Fruit fly (Drosophila melanogaster) whole organism, prepupa: Measurements from ENCODE around the gene mei-218.

Experiments used
- CG10669 ChIP-seq: fragments of 200-800 bp; sonication (Bioruptor generic); optimal IDR thresholded peaks from 3 replicates; lab custom pipeline; 2018; ENCODE audit warnings: missing biosample characterization, mild to moderate bottlenecking, missing genetic modification characterization, moderate library complexity
- CG11762 ChIP-seq: fragments of 200-800 bp; sonication (Bioruptor generic); optimal IDR thresholded peaks from 3 replicates; lab custom pipeline; 2016; ENCODE audit warnings: missing biosample characterization, missing genetic modification characterization; ENCODE audit not compliant: insufficient read depth
- CG11902 ChIP-seq: fragments of 200-800 bp; sonication (Bioruptor generic); optimal IDR thresholded peaks from 3 replicates; lab custom pipeline; 2016; ENCODE audit warnings: missing biosample characterization, missing genetic modification characterization
- CG15336 ChIP-seq: fragments of 200-800 bp; sonication (Bioruptor generic); IDR thresholded peaks from 2 replicates; pipeline ENCODE4 v1.3.6; 2022; ENCODE audit warnings: missing biosample characterization, missing genetic modification characterization
- CG1621 ChIP-seq: fragments of 200-800 bp; sonication (Bioruptor generic); optimal IDR thresholded peaks from 3 replicates; lab custom pipeline; 2018; ENCODE audit warnings: missing biosample characterization, mild to moderate bottlenecking, missing genetic modification characterization
- CG16779 ChIP-seq: fragments of 200-800 bp; sonication (Bioruptor generic); optimal IDR thresholded peaks from 3 replicates; lab custom pipeline; 2017; ENCODE audit warnings: missing biosample characterization, mild to moderate bottlenecking, missing genetic modification characterization
- CG3032 ChIP-seq: fragments of 200-800 bp; optimal IDR thresholded peaks from 2 replicates; lab custom pipeline; 2019; ENCODE audit warnings: missing biosample characterization, mild to moderate bottlenecking, missing genetic modification characterization, moderate library complexity
- CG31627 ChIP-seq: fragments of 200-800 bp; sonication (Bioruptor generic); optimal IDR thresholded peaks from 3 replicates; lab custom pipeline; 2016; ENCODE audit warnings: missing biosample characterization, missing genetic modification characterization
- CG32006 ChIP-seq: fragments of 200-800 bp; sonication (Bioruptor generic); optimal IDR thresholded peaks from 3 replicates; lab custom pipeline; 2017; ENCODE audit warnings: missing biosample characterization, mild to moderate bottlenecking, missing genetic modification characterization
- CG34406 ChIP-seq: fragments of 200-800 bp; sonication (Bioruptor generic); optimal IDR thresholded peaks from 3 replicates; lab custom pipeline; 2016; ENCODE audit warnings: missing biosample characterization, missing genetic modification characterization
- CG3919 ChIP-seq: fragments of 200-800 bp; sonication (Bioruptor generic); optimal IDR thresholded peaks from 3 replicates; lab custom pipeline; 2016; ENCODE audit warnings: missing biosample characterization, missing genetic modification characterization
- CG6163 ChIP-seq: fragments of 200-800 bp; sonication (Bioruptor generic); IDR thresholded peaks from 3 replicates; pipeline ENCODE4 v1.3.6; 2022; ENCODE audit warnings: missing biosample characterization, missing genetic modification characterization
- CG6276 ChIP-seq: fragments of 200-800 bp; sonication (Bioruptor generic); optimal IDR thresholded peaks from 2 replicates; lab custom pipeline; 2017; ENCODE audit warnings: missing biosample characterization, mild to moderate bottlenecking, missing genetic modification characterization
- CG6792 ChIP-seq: fragments of 200-800 bp; sonication (Bioruptor generic); optimal IDR thresholded peaks from 3 replicates; lab custom pipeline; 2016; ENCODE audit warnings: missing biosample characterization, missing genetic modification characterization
- CG6808 ChIP-seq: fragments of 200-800 bp; sonication (Bioruptor generic); optimal IDR thresholded peaks from 3 replicates; lab custom pipeline; 2017; ENCODE audit warnings: missing biosample characterization, missing genetic modification characterization, mild to moderate bottlenecking, moderate library complexity, missing genetic modification reagents
- CG8119 ChIP-seq: fragments of 200-800 bp; sonication (Bioruptor generic); IDR thresholded peaks from 3 replicates; pipeline ENCODE4 v1.3.6; 2022; ENCODE audit warnings: missing biosample characterization, missing genetic modification characterization
- CG9139 ChIP-seq: fragments of 200-800 bp; sonication (Bioruptor generic); optimal IDR thresholded peaks from 3 replicates; lab custom pipeline; 2017; ENCODE audit warnings: missing biosample characterization, mild to moderate bottlenecking, missing genetic modification characterization
- Eip78C ChIP-seq: fragments of 200-800 bp; sonication (Bioruptor generic); peaks from one replicate; lab custom pipeline; 2016; ENCODE audit warnings: missing biosample characterization, missing genetic modification characterization
- Ets21C ChIP-seq: fragments of 200-800 bp; sonication (Bioruptor generic); optimal IDR thresholded peaks from 3 replicates; lab custom pipeline; 2016; ENCODE audit warnings: missing biosample characterization, missing genetic modification characterization
- Ets96B ChIP-seq: fragments of 200-800 bp; optimal IDR thresholded peaks from 2 replicates; lab custom pipeline; 2019; ENCODE audit warnings: missing biosample characterization, mild to moderate bottlenecking, missing genetic modification characterization, moderate library complexity
- Gug ChIP-seq: fragments of 200-800 bp; sonication (Bioruptor generic); IDR thresholded peaks from 2 replicates; pipeline ENCODE4 v1.3.6; 2022; ENCODE audit warnings: missing biosample characterization, missing genetic modification characterization
- Hr38 ChIP-seq: sonication (Bioruptor generic); optimal IDR thresholded peaks from 2 replicates; lab custom pipeline; 2016; ENCODE audit warnings: missing biosample characterization, missing genetic modification characterization
- Hr39 ChIP-seq: fragments of 200-800 bp; sonication (Bioruptor generic); optimal IDR thresholded peaks from 2 replicates; lab custom pipeline; 2016; ENCODE audit warnings: missing biosample characterization, missing genetic modification characterization
- Hr4 ChIP-seq: fragments of 200-800 bp; sonication (Bioruptor generic); optimal IDR thresholded peaks from 3 replicates; lab custom pipeline; 2016; ENCODE audit warnings: missing biosample characterization, missing genetic modification characterization
- Lpt ChIP-seq: fragments of 200-800 bp; sonication (Bioruptor generic); optimal IDR thresholded peaks from 3 replicates; lab custom pipeline; 2016; ENCODE audit warnings: missing biosample characterization, missing genetic modification characterization
- Met ChIP-seq: fragments of 200-800 bp; sonication (Bioruptor generic); optimal IDR thresholded peaks from 3 replicates; lab custom pipeline; 2016; ENCODE audit warnings: missing biosample characterization, missing genetic modification characterization
- OdsH ChIP-seq: fragments of 200-800 bp; sonication (Bioruptor generic); optimal IDR thresholded peaks from 3 replicates; lab custom pipeline; 2016; ENCODE audit warnings: missing biosample characterization, missing genetic modification characterization
- Smox ChIP-seq: fragments of 200-800 bp; sonication (Bioruptor generic); optimal IDR thresholded peaks from 3 replicates; lab custom pipeline; 2016; ENCODE audit warnings: missing biosample characterization, missing genetic modification characterization
- Sox102F ChIP-seq: fragments of 200-800 bp; sonication (Bioruptor generic); optimal IDR thresholded peaks from 2 replicates; lab custom pipeline; 2016; ENCODE audit warnings: missing biosample characterization, mild to moderate bottlenecking, missing genetic modification characterization
- Sox14 ChIP-seq: fragments of 200-800 bp; sonication (Bioruptor generic); optimal IDR thresholded peaks from 3 replicates; lab custom pipeline; 2016; ENCODE audit warnings: missing biosample characterization, missing genetic modification characterization
- Sox15 ChIP-seq: fragments of 200-800 bp; sonication (Bioruptor generic); optimal IDR thresholded peaks from 3 replicates; lab custom pipeline; 2016; ENCODE audit warnings: missing biosample characterization, missing genetic modification characterization
- achi ChIP-seq: fragments of 200-800 bp; sonication (Bioruptor generic); optimal IDR thresholded peaks from 3 replicates; lab custom pipeline; 2016; ENCODE audit warnings: missing biosample characterization, missing genetic modification characterization
- acj6 ChIP-seq: fragments of 200-800 bp; sonication (Bioruptor generic); optimal IDR thresholded peaks from 3 replicates; lab custom pipeline; 2016; ENCODE audit warnings: missing biosample characterization, missing genetic modification characterization
- cyc ChIP-seq: fragments of 200-800 bp; sonication (Bioruptor generic); optimal IDR thresholded peaks from 3 replicates; lab custom pipeline; 2016; ENCODE audit warnings: missing biosample characterization, missing genetic modification characterization
- dsx ChIP-seq: fragments of 200-800 bp; optimal IDR thresholded peaks from 3 replicates; lab custom pipeline; 2019; ENCODE audit warnings: missing biosample characterization, mild to moderate bottlenecking, missing genetic modification characterization, moderate library complexity; ENCODE audit not compliant: poor library complexity, severe bottlenecking
- eg ChIP-seq: fragments of 200-800 bp; sonication (Bioruptor generic); IDR thresholded peaks from 3 replicates; pipeline ENCODE4 v1.3.6; 2022; ENCODE audit warnings: missing biosample characterization, missing genetic modification characterization
- esn ChIP-seq: fragments of 200-800 bp; sonication (Bioruptor generic); optimal IDR thresholded peaks from 2 replicates; lab custom pipeline; 2016; ENCODE audit warnings: missing biosample characterization, mild to moderate bottlenecking, missing genetic modification characterization, moderate library complexity
- fd85E ChIP-seq: fragments of 200-800 bp; sonication (Bioruptor generic); optimal IDR thresholded peaks from 3 replicates; lab custom pipeline; 2016; ENCODE audit warnings: missing biosample characterization, missing genetic modification characterization
- lz ChIP-seq: fragments of 200-800 bp; sonication (Bioruptor generic); optimal IDR thresholded peaks from 3 replicates; lab custom pipeline; 2016; ENCODE audit warnings: missing biosample characterization, missing genetic modification characterization
- salr ChIP-seq, 2 experiments: fragments of 200-800 bp; sonication (Bioruptor generic); optimal IDR thresholded peaks; 3 replicates each; lab custom pipeline; 2016 to 2018; ENCODE audit warnings: missing biosample characterization in 2 of 2, missing genetic modification characterization in 2 of 2, mild to moderate bottlenecking in 1 of 2
- spab ChIP-seq: fragments of 200-800 bp; sonication (Bioruptor generic); optimal IDR thresholded peaks from 2 replicates; lab custom pipeline; 2017; ENCODE audit warnings: missing biosample characterization, mild to moderate bottlenecking, missing genetic modification characterization, missing genetic modification reagents
- ss ChIP-seq, 2 experiments: fragments of 200-800 bp; sonication (Bioruptor generic); optimal IDR thresholded peaks; 2 replicates in 1 of 2; 3 replicates in 1 of 2; lab custom pipeline; 2017 to 2018; ENCODE audit warnings: mild to moderate bottlenecking in 2 of 2, missing biosample characterization in 2 of 2, missing genetic modification characterization in 2 of 2, moderate library complexity in 1 of 2
- svp ChIP-seq: fragments of 200-800 bp; sonication (Bioruptor generic); peaks from one replicate; lab custom pipeline; 2016; ENCODE audit warnings: missing biosample characterization, missing genetic modification characterization
- topi ChIP-seq: fragments of 200-800 bp; sonication (Bioruptor generic); optimal IDR thresholded peaks from 3 replicates; lab custom pipeline; 2016; ENCODE audit warnings: missing biosample characterization, missing genetic modification characterization
- vri ChIP-seq: fragments of 200-800 bp; sonication (Bioruptor generic); optimal IDR thresholded peaks from 3 replicates; lab custom pipeline; 2016; ENCODE audit warnings: missing biosample characterization, mild to moderate bottlenecking, missing genetic modification characterization

The mei-218 gene

dm6 chrX:17178484-17178921 is 35.7 kb upstream of the mei-218 start (continued):
- TF ChIP-seq salr (GFP tag; optimal IDR thresholded peaks at IDR 0.05; lab: Kevin White, UChicago) (peak; percentile 89 to 93), Smox (GFP tag; lab: Kevin White, UChicago) (no peak), Met (GFP tag; lab: Kevin White, UChicago) (peak; percentile 42), CG6792 (GFP tag; lab: Kevin White, UChicago) (no peak), ss (GFP tag; optimal IDR thresholded peaks at IDR 0.05; lab: Kevin White, UChicago) (peak; percentile 98), CG34406 (GFP tag; lab: Kevin White, UChicago) (peak; percentile 85), Hr39 (GFP tag; lab: Kevin White, UChicago) (no peak), CG9139 (GFP tag; lab: Kevin White, UChicago) (peak; percentile 95), acj6 (GFP tag; lab: Kevin White, UChicago) (peak; percentile 49), Sox14 (GFP tag; lab: Kevin White, UChicago) (peak; percentile 37), CG1621 (tag; lab: Kevin White, UChicago) (peak; percentile 84), OdsH (GFP tag; lab: Kevin White, UChicago) (peak; percentile 34), CG31627 (GFP tag; lab: Kevin White, UChicago) (no peak), Sox102F (GFP tag; lab: Kevin White, UChicago) (no peak), CG6276 (peak; percentile 97), CG3919 (GFP tag; lab: Kevin White, UChicago) (peak; percentile 98), CG8119 (GFP tag; lab: Robert Waterston, UW) (0 out of 3 replicates have a peak, but pooled peaks have one; percentile 15), CG3032 (tag; lab: Kevin White, UChicago) (peak; percentile 98), CG6808 (GFP tag; lab: Kevin White, UChicago) (peak; percentile 96), CG16779 (tag; lab: Kevin White, UChicago) (peak; percentile 95), cyc (GFP tag; lab: Kevin White, UChicago) (peak; percentile 98), CG10669 (GFP tag; lab: Kevin White, UChicago) (peak; percentile 97), Gug (GFP tag; lab: Robert Waterston, UW) (peak; percentile 99), CG6163 (GFP tag; lab: Robert Waterston, UW) (peak; percentile 99), Hr38 (GFP tag; lab: Kevin White, UChicago) (no peak), Eip78C (peak; percentile 100), svp (peak; percentile 100), Ets96B (tag; lab: Kevin White, UChicago) (peak; percentile 97), eg (GFP tag; lab: Robert Waterston, UW) (peak; percentile 99), vri (GFP tag; lab: Kevin White, UChicago) (peak; percentile 31), spab (peak; percentile 95), CG32006 (no peak), achi (GFP tag; lab: Kevin White, UChicago) (peak; percentile 29), Ets21C (no peak), Hr4 (GFP tag; lab: Kevin White, UChicago) (peak; percentile 97), CG11762 (GFP tag; lab: Kevin White, UChicago) (peak; percentile 98), CG11902 (peak; percentile 95)

dm6 chrX:17177606-17178005 is 34.8 kb upstream of the mei-218 start:
- TF ChIP-seq Eip78C: no peak
- TF ChIP-seq CG3032 (tag; lab: Kevin White, UChicago): no peak
- TF ChIP-seq CG8119 (GFP tag; lab: Robert Waterston, UW): no peak
- peak; percentile 38; the same call in 2 of the 3 replicates for TF ChIP-seq CG6163 (GFP tag; lab: Robert Waterston, UW)
- no peak for TF ChIP-seq fd85E
- TF ChIP-seq, all 60 proteins: peak for 1

- TF ChIP-seq CG10669 (GFP tag; lab: Kevin White, UChicago) (no peak), CG3032 (tag; lab: Kevin White, UChicago) (no peak), CG6276 (peak; percentile 22), lz (peak; percentile 31), Sox15 (no peak), OdsH (GFP tag; lab: Kevin White, UChicago) (peak; percentile 39), Sox14 (GFP tag; lab: Kevin White, UChicago) (peak; percentile 35), achi (GFP tag; lab: Kevin White, UChicago) (peak; percentile 37), spab (no peak), topi (GFP tag; lab: Kevin White, UChicago) (peak; percentile 69), CG9139 (GFP tag; lab: Kevin White, UChicago) (no peak), Hr4 (GFP tag; lab: Kevin White, UChicago) (peak; percentile 62), Lpt (peak; percentile 66), svp (peak; percentile 46), CG15336 (GFP tag; lab: Robert Waterston, UW) (peak; percentile 79), Hr39 (GFP tag; lab: Kevin White, UChicago) (peak; percentile 25), acj6 (GFP tag; lab: Kevin White, UChicago) (peak; percentile 12), cyc (GFP tag; lab: Kevin White, UChicago) (peak; percentile 48), CG8119 (GFP tag; lab: Robert Waterston, UW) (peak; percentile 73), Sox102F (GFP tag; lab: Kevin White, UChicago) (peak; percentile 13), CG16779 (tag; lab: Kevin White, UChicago) (no peak), esn (GFP tag; lab: Kevin White, UChicago) (peak; percentile 18), dsx (no peak)
Observed at dm6 chrX:17176542-17176941, 33.8 kb upstream of the mei-218 start.
